Worm (Caenorhabditis elegans) whole organism, L2 larva: ENCODE measurements around the gene ltd-1.

ENCODE experiments used
- C34F6.9 ChIP-seq: fragments of 150-350 bp; optimal IDR thresholded peaks from 2 replicates; lab custom pipeline; 2014; ENCODE audit warnings: missing biosample characterization, missing genetic modification characterization
- F13H6.1 ChIP-seq: sonication (generic microtip); optimal IDR thresholded peaks from 2 replicates; lab custom pipeline; 2016; ENCODE audit warnings: missing genetic modification characterization, missing compliant biosample characterization
- R02D3.7 ChIP-seq: fragments of 150-350 bp; optimal IDR thresholded peaks from 2 replicates; lab custom pipeline; 2014; ENCODE audit warnings: missing biosample characterization, missing genetic modification characterization
- Y55F3AM.14 ChIP-seq: fragments of 200-800 bp; sonication (Bioruptor generic); optimal IDR thresholded peaks from 2 replicates; lab custom pipeline; 2018; ENCODE audit warnings: mild to moderate bottlenecking, missing genetic modification characterization, missing compliant biosample characterization
- ZK546.5 ChIP-seq: sonication (generic microtip); optimal IDR thresholded peaks from 2 replicates; lab custom pipeline; 2017; ENCODE audit warnings: missing biosample characterization, missing genetic modification characterization
- blmp-1 ChIP-seq: sonication (generic microtip); optimal IDR thresholded peaks from 2 replicates; lab custom pipeline; 2017; ENCODE audit warnings: missing genetic modification characterization, mild to moderate bottlenecking, missing compliant biosample characterization, antibody characterized with exemption, moderate library complexity; ENCODE audit not compliant: insufficient read depth
- ceh-16 ChIP-seq: fragments of 150-350 bp; optimal IDR thresholded peaks from 2 replicates; lab custom pipeline; 2014; ENCODE audit warnings: missing biosample characterization, missing genetic modification characterization
- ceh-82 ChIP-seq: fragments of 150-350 bp; optimal IDR thresholded peaks from 2 replicates; lab custom pipeline; 2014; ENCODE audit warnings: missing biosample characterization, missing genetic modification characterization
- crh-2 ChIP-seq: sonication (generic microtip); optimal IDR thresholded peaks from 2 replicates; lab custom pipeline; 2017; ENCODE audit warnings: missing biosample characterization, missing genetic modification characterization
- dmd-4 ChIP-seq: sonication (generic microtip); optimal IDR thresholded peaks from 2 replicates; lab custom pipeline; 2017; ENCODE audit warnings: missing biosample characterization, missing genetic modification characterization
- egl-27 ChIP-seq: sonication (generic microtip); optimal IDR thresholded peaks from 3 replicates; lab custom pipeline; 2017; ENCODE audit warnings: missing biosample characterization, missing genetic modification reagents, missing genetic modification characterization
- elt-1 ChIP-seq: fragments of 150-350 bp; optimal IDR thresholded peaks from 2 replicates; lab custom pipeline; 2014; ENCODE audit warnings: missing biosample characterization, missing genetic modification characterization
- elt-3 ChIP-seq: sonication (generic microtip); optimal IDR thresholded peaks from 2 replicates; lab custom pipeline; 2017; ENCODE audit warnings: missing biosample characterization, missing genetic modification characterization
- fos-1 ChIP-seq: fragments of 150-350 bp; optimal IDR thresholded peaks from 2 replicates; lab custom pipeline; 2014; ENCODE audit warnings: missing biosample characterization, missing genetic modification characterization
- lin-11 ChIP-seq: fragments of 150-350 bp; sonication (generic microtip); optimal IDR thresholded peaks from 2 replicates; lab custom pipeline; 2014; ENCODE audit warnings: missing biosample characterization, missing genetic modification characterization, inconsistent platforms, mixed read lengths
- lsy-2 ChIP-seq, 2 experiments: fragments of 150-350 bp in 1 of 2; sonication (generic microtip) in 1 of 2; optimal IDR thresholded peaks; 2 replicates each; lab custom pipeline; 2014 to 2017; ENCODE audit warnings: missing biosample characterization in 2 of 2, missing genetic modification characterization in 2 of 2
- mbf-1 ChIP-seq: sonication (generic microtip); optimal IDR thresholded peaks from 2 replicates; lab custom pipeline; 2017; ENCODE audit warnings: missing biosample characterization, missing genetic modification characterization
- mdl-1 ChIP-seq, 2 experiments: fragments of 150-350 bp in 1 of 2; sonication (generic microtip) in 1 of 2; optimal IDR thresholded peaks; 2 replicates each; lab custom pipeline; 2017; ENCODE audit warnings: missing biosample characterization in 2 of 2, missing genetic modification characterization in 2 of 2
- nhr-11 ChIP-seq: fragments of 150-350 bp; optimal IDR thresholded peaks from 2 replicates; lab custom pipeline; 2014; ENCODE audit warnings: missing biosample characterization, missing genetic modification characterization
- nhr-129 ChIP-seq: fragments of 150-350 bp; optimal IDR thresholded peaks from 2 replicates; lab custom pipeline; 2014; ENCODE audit warnings: missing biosample characterization, missing genetic modification characterization
- nhr-21 ChIP-seq: fragments of 150-350 bp; optimal IDR thresholded peaks from 2 replicates; lab custom pipeline; 2014; ENCODE audit warnings: missing biosample characterization, missing genetic modification characterization
- nhr-23 ChIP-seq: fragments of 150-350 bp; optimal IDR thresholded peaks from 2 replicates; lab custom pipeline; 2014; ENCODE audit warnings: missing biosample characterization, missing genetic modification reagents, missing genetic modification characterization
- nhr-25 ChIP-seq: fragments of 150-350 bp; sonication (generic microtip); optimal IDR thresholded peaks from 3 replicates; lab custom pipeline; 2014; ENCODE audit warnings: missing biosample characterization, missing genetic modification characterization
- nhr-6 ChIP-seq: fragments of 150-350 bp; optimal IDR thresholded peaks from 2 replicates; lab custom pipeline; 2014; ENCODE audit warnings: missing biosample characterization, missing genetic modification characterization
- nhr-77 ChIP-seq: fragments of 150-350 bp; optimal IDR thresholded peaks from 2 replicates; lab custom pipeline; 2014; ENCODE audit warnings: missing biosample characterization, missing genetic modification characterization
- skn-1 ChIP-seq: sonication (generic microtip); optimal IDR thresholded peaks from 2 replicates; lab custom pipeline; 2017; ENCODE audit warnings: missing biosample characterization, missing genetic modification characterization
- sma-3 ChIP-seq: sonication (generic microtip); optimal IDR thresholded peaks from 2 replicates; lab custom pipeline; 2016; ENCODE audit warnings: missing genetic modification reagents, missing genetic modification characterization, missing compliant biosample characterization
- sma-9 ChIP-seq, 2 experiments: fragments of 150-350 bp in 1 of 2; sonication (generic microtip) in 1 of 2; optimal IDR thresholded peaks; 2 replicates each; lab custom pipeline; 2014 to 2016; ENCODE audit warnings: missing genetic modification characterization in 2 of 2, mild to moderate bottlenecking in 1 of 2, missing biosample characterization in 1 of 2, missing compliant biosample characterization in 1 of 2, missing genetic modification reagents in 1 of 2, moderate library complexity in 1 of 2
- unc-39 ChIP-seq: fragments of 150-350 bp; optimal IDR thresholded peaks from 2 replicates; lab custom pipeline; 2014; ENCODE audit warnings: missing biosample characterization, missing genetic modification characterization
- unc-55 ChIP-seq: fragments of 150-350 bp; sonication (generic microtip); optimal IDR thresholded peaks from 3 replicates; lab custom pipeline; 2014; ENCODE audit warnings: missing biosample characterization, missing genetic modification reagents, missing genetic modification characterization
- unc-62 ChIP-seq: fragments of 150-350 bp; optimal IDR thresholded peaks from 2 replicates; lab custom pipeline; 2014; ENCODE audit warnings: missing biosample characterization, missing genetic modification reagents, missing genetic modification characterization
- zag-1 ChIP-seq: fragments of 150-350 bp; optimal IDR thresholded peaks from 2 replicates; lab custom pipeline; 2014; ENCODE audit warnings: missing biosample characterization, missing genetic modification characterization
- ztf-1 ChIP-seq: fragments of 200-800 bp; sonication (Bioruptor generic); conservative IDR thresholded peaks from 2 replicates; pipeline ENCODE4 v1.3.6; 2022; ENCODE audit warnings: missing genetic modification characterization, missing compliant biosample characterization
- ztf-4 ChIP-seq: fragments of 150-350 bp; optimal IDR thresholded peaks from 2 replicates; lab custom pipeline; 2014; ENCODE audit warnings: missing biosample characterization, missing genetic modification characterization

The ltd-1 gene

ce11 chrII:8106921-8107695, 14.6 kb upstream of the ltd-1 start, which contains the start of the genes chst-1 and C41C4.9 (continued):
- peak; percentile 87 for TF ChIP-seq fos-1 (tag; lab: Kevin White, UChicago)
- TF ChIP-seq mbf-1 (tag; lab: Kevin White, UChicago): no peak
- peak; percentile 53 for TF ChIP-seq ztf-4
- peak; percentile 72 for TF ChIP-seq Y55F3AM.14 (GFP tag; lab: Kevin White, UChicago)
- TF ChIP-seq unc-55 (GFP tag; lab: Kevin White, UChicago): no peak
- peak in 1 of 2 experiments; percentile 69 for TF ChIP-seq lsy-2 (tag; optimal IDR thresholded peaks at IDR 0.05; lab: Kevin White, UChicago)
- TF ChIP-seq zag-1 (tag; lab: Kevin White, UChicago): no peak

DNA sequence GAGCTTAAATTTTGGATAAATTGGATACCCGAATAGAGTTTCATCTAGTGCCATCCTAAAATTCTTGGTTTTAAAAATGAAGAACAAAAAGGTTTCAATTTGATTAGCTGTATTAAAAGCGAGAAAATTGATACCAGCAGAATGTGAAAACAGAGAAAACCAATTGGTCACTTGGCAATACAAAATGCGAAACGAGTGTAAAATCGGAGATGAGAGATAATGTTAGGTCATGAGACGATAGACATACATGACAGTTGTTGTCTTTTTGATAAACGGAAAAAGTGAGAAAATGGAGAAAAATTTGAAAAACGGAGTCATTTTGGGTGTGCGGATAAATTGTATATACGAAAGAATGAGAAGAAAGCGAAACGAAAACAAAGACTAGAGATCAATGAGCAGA, 12.4 kb upstream of the ltd-1 start, which contains the start of gene sfxn-5:
TSS of gene sfxn-5 (minus strand) at position 55 of the 400 bp plus-strand sequence.
- TF ChIP-seq F13H6.1 (tag; lab: Kevin White, UChicago) (peak; percentile 33), sma-9 (GFP tag; optimal IDR thresholded peaks at IDR 0.05; lab: Kevin White, UChicago) (peak; percentile 34), sma-9 (tag; optimal IDR thresholded peaks at IDR 0.05; lab: Kevin White, UChicago) (no peak), ZK546.5 (tag; lab: Kevin White, UChicago) (no peak), skn-1 (tag; lab: Kevin White, UChicago) (peak; percentile 4), C34F6.9 (peak; percentile 38), nhr-6 (tag; lab: Kevin White, UChicago) (no peak), mbf-1 (tag; lab: Kevin White, UChicago) (no peak), fos-1 (tag; lab: Kevin White, UChicago) (peak; percentile 74), elt-3 (no peak), lsy-2 (tag; optimal IDR thresholded peaks at IDR 0.05; lab: Kevin White, UChicago) (peak in 1 of 2 experiments; percentile 45), ztf-4 (no peak), mdl-1 (tag; optimal IDR thresholded peaks at IDR 0.05; lab: Kevin White, UChicago) (no peak), blmp-1 (tag; lab: Kevin White, UChicago) (peak; percentile 42), egl-27 (no peak), sma-3 (GFP tag; lab: Kevin White, UChicago) (no peak), nhr-129 (tag; lab: Kevin White, UChicago) (peak; percentile 40), crh-2 (tag; lab: Kevin White, UChicago) (peak; percentile 10), ztf-1 (GFP tag; lab: Robert Waterston, UW) (no peak)
- TF ChIP-seq, all 48 proteins: peak for 9

DNA sequence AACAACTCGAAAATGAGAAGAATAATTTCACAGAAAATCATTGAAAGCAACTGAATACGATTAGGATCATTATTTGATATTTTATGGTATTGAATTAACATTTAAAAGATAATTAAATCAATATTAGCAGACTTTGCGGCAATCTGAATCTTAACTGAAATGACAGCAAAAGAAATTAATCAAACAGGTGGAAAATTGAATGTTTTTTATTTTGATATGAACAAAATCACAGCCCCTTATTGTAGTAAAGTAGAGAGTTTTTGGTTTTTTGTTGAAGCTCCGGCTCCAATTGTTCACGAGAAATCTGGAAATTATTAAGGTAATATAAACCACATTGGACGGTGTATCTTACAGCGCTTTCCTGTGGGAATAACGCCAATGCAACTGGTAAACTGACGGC, 9.5 kb upstream of the ltd-1 start, which contains the start of gene sre-2:
TSS of gene sre-2 (minus strand) at position 101 of the 400 bp plus-strand sequence.
- TF ChIP-seq unc-62 (GFP tag; lab: Kevin White, UChicago) (no peak), ZK546.5 (tag; lab: Kevin White, UChicago) (no peak), dmd-4 (no peak)

DNA sequence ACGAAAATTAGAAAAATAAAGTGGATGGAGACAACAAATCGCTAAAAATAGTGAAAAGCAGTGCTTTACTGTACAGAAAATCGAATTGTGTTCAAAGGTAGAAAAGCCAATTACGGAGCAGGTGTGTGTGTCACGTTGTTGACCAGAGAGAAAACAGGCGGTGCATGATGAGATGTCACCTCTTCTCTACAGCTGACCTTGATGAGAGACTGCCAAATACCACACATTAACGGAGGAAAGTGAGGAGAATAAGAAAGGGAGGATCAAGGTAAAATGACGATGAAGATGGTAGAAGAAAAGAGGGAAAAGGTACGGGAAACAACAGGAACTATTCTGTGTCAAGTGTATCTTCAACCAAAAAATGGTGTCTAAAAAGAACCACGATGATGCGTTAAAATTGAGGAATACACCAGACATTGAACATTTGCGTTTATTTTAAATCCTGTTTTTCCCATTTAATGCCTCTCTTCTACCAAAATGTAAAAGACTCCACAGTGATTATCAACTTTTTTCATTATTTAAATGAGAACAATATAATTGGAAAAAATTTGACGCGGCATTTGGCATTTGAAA, 6.7 kb upstream of the ltd-1 start:
- TF ChIP-seq fos-1 (tag; lab: Kevin White, UChicago): no peak
- TF ChIP-seq ZK546.5 (tag; lab: Kevin White, UChicago): no peak
- no peak for TF ChIP-seq ztf-4
- peak; percentile 78 for TF ChIP-seq nhr-25 (tag; lab: Kevin White, UChicago)
- peak; percentile 52 for TF ChIP-seq nhr-129 (tag; lab: Kevin White, UChicago)
- TF ChIP-seq Y55F3AM.14 (GFP tag; lab: Kevin White, UChicago): no peak
- TF ChIP-seq ceh-16: no peak
- no peak for TF ChIP-seq nhr-11 (tag; lab: Kevin White, UChicago)
- no peak for TF ChIP-seq lsy-2 (tag; optimal IDR thresholded peaks at IDR 0.05; lab: Kevin White, UChicago)

DNA sequence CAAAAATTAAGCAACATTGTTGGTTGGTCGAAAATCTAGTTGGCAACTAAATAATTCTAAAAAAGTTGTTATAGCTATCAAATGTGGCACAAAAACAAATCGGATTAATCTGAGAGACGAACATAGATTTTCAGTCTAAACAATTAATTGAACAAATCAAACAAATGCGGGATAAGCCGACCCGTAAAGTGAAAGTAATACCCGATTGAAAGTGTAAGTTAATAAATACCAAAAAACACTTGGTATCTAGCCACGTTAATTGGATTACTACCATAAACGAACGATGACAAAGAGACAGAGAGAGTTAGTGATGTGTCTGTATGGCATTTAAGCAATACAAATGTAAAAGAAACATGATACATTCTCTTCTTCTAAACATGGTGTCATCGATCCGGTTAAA, 1.4 kb upstream of the ltd-1 start:
- TF ChIP-seq blmp-1 (tag; lab: Kevin White, UChicago): peak; percentile 68
- no peak for TF ChIP-seq ztf-1 (GFP tag; lab: Robert Waterston, UW)
- TF ChIP-seq nhr-6 (tag; lab: Kevin White, UChicago): no peak

- TF ChIP-seq elt-3: no peak
- TF ChIP-seq lin-11 (tag; lab: Kevin White, UChicago): no peak
- no peak for TF ChIP-seq elt-1
- TF ChIP-seq nhr-77 (tag; lab: Kevin White, UChicago): no peak
- TF ChIP-seq dmd-4: no peak
- TF ChIP-seq nhr-23 (tag; lab: Kevin White, UChicago): no peak
- TF ChIP-seq nhr-21 (tag; lab: Kevin White, UChicago): no peak
- no peak for TF ChIP-seq ceh-82 (tag; lab: Kevin White, UChicago)
- TF ChIP-seq Y55F3AM.14 (GFP tag; lab: Kevin White, UChicago): no peak
- TF ChIP-seq unc-39 (tag; lab: Kevin White, UChicago): no peak
- no peak for TF ChIP-seq R02D3.7 (tag; lab: Kevin White, UChicago)
Measured at ce11 chrII:8093283-8093682, 729 bp upstream of the ltd-1 start.
